Fruit fly (Drosophila melanogaster): ENCODE data around the gene wfs1.

dm6 chr3R:22719607-22719949 is 29.4 kb upstream of the wfs1 start:
- TF ChIP-seq CG8478 (optimal IDR thresholded peaks at IDR 0.05) (no peak), CTCF (optimal IDR thresholded peaks at IDR 0.05) (no peak)
